Fruit fly (Drosophila melanogaster): ENCODE data around the gene CG7990.

DNA sequence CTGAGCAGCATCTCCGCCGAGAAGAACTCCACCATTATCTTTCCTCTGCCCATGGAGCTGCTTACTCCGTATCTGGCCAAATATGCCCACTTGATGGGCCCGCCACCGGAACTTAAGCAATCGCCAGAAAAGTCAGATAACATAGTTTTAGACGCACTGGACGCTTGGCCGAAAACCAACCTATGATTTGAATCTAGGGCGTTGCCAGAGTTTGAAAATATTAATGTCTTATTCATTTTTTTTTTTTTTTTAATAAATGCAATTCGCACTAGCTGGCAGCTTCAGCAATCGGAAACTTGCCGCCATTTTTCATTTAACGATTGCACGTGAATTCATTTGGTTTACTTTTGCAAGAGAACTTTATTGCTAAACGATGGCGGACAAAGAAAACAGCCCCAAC is 11.9 kb downstream of the CG7990 start, which contains the start of gene HP1D3csd:
- TF ChIP-seq usp (GFP tag; optimal IDR thresholded peaks at IDR 0.05) = no peak
- TF ChIP-seq Sp1 (GFP tag; optimal IDR thresholded peaks at IDR 0.05) = no peak
- no peak for TF ChIP-seq rgr (GFP tag; optimal IDR thresholded peaks at IDR 0.05)
- no peak for TF ChIP-seq Abd-B (GFP tag; optimal IDR thresholded peaks at IDR 0.05)
- no peak for TF ChIP-seq Hr78 (GFP tag; optimal IDR thresholded peaks at IDR 0.05)
- TF ChIP-seq psq (GFP tag; optimal IDR thresholded peaks at IDR 0.05) = no peak
- TF ChIP-seq h (GFP tag; optimal IDR thresholded peaks at IDR 0.05) = no peak
- no peak for TF ChIP-seq N (GFP tag; optimal IDR thresholded peaks at IDR 0.05)
- TF ChIP-seq Myc (optimal IDR thresholded peaks at IDR 0.05) = no peak
- no peak for TF ChIP-seq sage (GFP tag; optimal IDR thresholded peaks at IDR 0.05)
- no peak for TF ChIP-seq dmrt93B (GFP tag; optimal IDR thresholded peaks at IDR 0.05)
- no peak for TF ChIP-seq dl (GFP tag; optimal IDR thresholded peaks at IDR 0.05; ENCODE audit: insufficient read depth in 1 of 2, partially characterized antibody in 2 of 2)
